Worm (Caenorhabditis elegans) whole organism, L1 larva: ENCODE results near the gene aco-1.

Experiments used
- efl-1 ChIP-seq, 4 experiments: fragments of 150-350 bp; optimal IDR thresholded peaks in 3 of 4; peaks in 1 of 4; 1 replicate in 1 of 4; 2 replicates in 3 of 4; lab custom pipeline; 2014; ENCODE audit warnings: missing biosample characterization in 2 of 4, missing genetic modification characterization in 2 of 4, missing genetic modification reagents in 2 of 4
- fkh-4 ChIP-seq: sonication (generic microtip); optimal IDR thresholded peaks from 2 replicates; lab custom pipeline; 2016; ENCODE audit warnings: missing compliant biosample characterization, missing genetic modification characterization, borderline replicate concordance
- lin-39 ChIP-seq: fragments of 150-350 bp; optimal IDR thresholded peaks from 2 replicates; lab custom pipeline; 2014; ENCODE audit warnings: missing biosample characterization, missing genetic modification reagents, missing genetic modification characterization
- mef-2 ChIP-seq: fragments of 150-350 bp; optimal IDR thresholded peaks from 2 replicates; lab custom pipeline; 2014; ENCODE audit warnings: missing biosample characterization, missing genetic modification characterization
- nhr-11 ChIP-seq: fragments of 150-350 bp; optimal IDR thresholded peaks from 2 replicates; lab custom pipeline; 2014; ENCODE audit warnings: missing biosample characterization, missing genetic modification characterization
- nhr-28 ChIP-seq: fragments of 150-350 bp; optimal IDR thresholded peaks from 2 replicates; lab custom pipeline; 2014; ENCODE audit warnings: missing biosample characterization, missing genetic modification characterization
- sptf-1 ChIP-seq: fragments of 150-350 bp; optimal IDR thresholded peaks from 2 replicates; lab custom pipeline; 2014; ENCODE audit warnings: missing biosample characterization, missing genetic modification characterization

DNA sequence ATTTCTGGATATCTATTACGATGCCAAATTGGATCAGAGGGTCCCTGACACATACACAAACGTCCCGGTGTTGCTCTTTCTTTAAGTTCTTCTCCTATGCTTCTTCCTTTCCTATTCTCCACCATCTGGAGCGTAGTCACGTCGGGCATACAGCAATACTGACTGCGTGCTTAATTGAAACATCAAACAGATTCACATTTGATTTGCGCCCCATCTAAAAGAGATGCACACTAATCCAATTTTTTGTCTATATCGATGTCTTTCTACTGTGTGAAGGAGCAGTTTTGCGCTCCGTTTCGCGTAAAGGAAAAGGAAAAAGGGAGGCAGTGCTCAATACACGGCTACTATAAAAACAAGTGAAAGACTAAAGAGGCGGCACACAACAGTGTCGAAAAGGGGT is 11.0 kb upstream of the aco-1 start:
- no peak for TF ChIP-seq nhr-11
- no peak for TF ChIP-seq mef-2 (tag; lab: Kevin White, UChicago)
- no peak for TF ChIP-seq nhr-28 (tag; lab: Kevin White, UChicago)
- no peak for TF ChIP-seq lin-39
- TF ChIP-seq sptf-1 (tag; lab: Kevin White, UChicago), result no peak
- TF ChIP-seq efl-1 (optimal IDR thresholded peaks at IDR 0.05; lab: Kevin White, UChicago), result no peak
- peak in 1 of 2 experiments; percentile 53 for TF ChIP-seq efl-1 (GFP tag; optimal IDR thresholded peaks at IDR 0.05 in 1 of 2; lab: Kevin White, UChicago)
- TF ChIP-seq fkh-4 (tag; lab: Kevin White, UChicago), result no peak
